Worm (Caenorhabditis elegans) whole organism, mixed stage, embryonic: Measurements from ENCODE around the gene M01H9.10.

ENCODE experiments used
- bed-3 ChIP-seq: fragments of 200-800 bp; sonication (Bioruptor generic); optimal IDR thresholded peaks from 3 replicates; lab custom pipeline; 2018; ENCODE audit warnings: mild to moderate bottlenecking, missing genetic modification characterization, moderate library complexity, missing compliant biosample characterization
- ces-1 ChIP-seq: fragments of 150-350 bp; optimal IDR thresholded peaks from 2 replicates; lab custom pipeline; 2014; ENCODE audit warnings: missing biosample characterization, missing genetic modification reagents, missing genetic modification characterization
- elt-1 ChIP-seq: sonication (generic microtip); optimal IDR thresholded peaks from 2 replicates; lab custom pipeline; 2017; ENCODE audit warnings: missing genetic modification characterization, mild to moderate bottlenecking, missing compliant biosample characterization, antibody characterized with exemption, moderate library complexity, borderline replicate concordance; ENCODE audit not compliant: insufficient read depth
- ham-2 ChIP-seq: fragments of 200-800 bp; sonication (Bioruptor generic); optimal IDR thresholded peaks from 2 replicates; lab custom pipeline; 2018; ENCODE audit warnings: mild to moderate bottlenecking, missing genetic modification characterization, missing compliant biosample characterization
- lin-13 ChIP-seq: fragments of 150-350 bp; optimal IDR thresholded peaks from 2 replicates; lab custom pipeline; 2014; ENCODE audit warnings: missing biosample characterization, missing genetic modification characterization
- lsy-2 ChIP-seq: fragments of 150-350 bp; optimal IDR thresholded peaks from 2 replicates; lab custom pipeline; 2014; ENCODE audit warnings: missing biosample characterization, missing genetic modification characterization
- mep-1 ChIP-seq: fragments of 150-350 bp; optimal IDR thresholded peaks from 2 replicates; lab custom pipeline; 2017; ENCODE audit warnings: missing biosample characterization, missing genetic modification reagents, missing genetic modification characterization, inconsistent platforms
- mls-2 ChIP-seq: sonication (generic microtip); optimal IDR thresholded peaks from 2 replicates; lab custom pipeline; 2016; ENCODE audit warnings: mild to moderate bottlenecking, missing genetic modification characterization, moderate library complexity, missing compliant biosample characterization
- nhr-12 ChIP-seq: fragments of 150-350 bp; optimal IDR thresholded peaks from 2 replicates; lab custom pipeline; 2014; ENCODE audit warnings: missing biosample characterization, missing genetic modification characterization
- nhr-237 ChIP-seq: fragments of 150-350 bp; optimal IDR thresholded peaks from 2 replicates; lab custom pipeline; 2014; ENCODE audit warnings: missing biosample characterization, missing genetic modification characterization
- pha-4 ChIP-seq: fragments of 150-350 bp; optimal IDR thresholded peaks from 2 replicates; lab custom pipeline; 2018; ENCODE audit warnings: missing biosample characterization, missing genetic modification reagents, missing genetic modification characterization
- snpc-4 ChIP-seq: fragments of 150-350 bp; optimal IDR thresholded peaks from 2 replicates; lab custom pipeline; 2014; ENCODE audit warnings: missing biosample characterization, missing genetic modification characterization
- unc-39 ChIP-seq: fragments of 150-350 bp; optimal IDR thresholded peaks from 2 replicates; lab custom pipeline; 2014; ENCODE audit warnings: missing biosample characterization, missing genetic modification characterization
- unc-62 ChIP-seq: fragments of 150-350 bp; optimal IDR thresholded peaks from 2 replicates; lab custom pipeline; 2014; ENCODE audit warnings: missing biosample characterization, missing genetic modification reagents, missing genetic modification characterization

DNA sequence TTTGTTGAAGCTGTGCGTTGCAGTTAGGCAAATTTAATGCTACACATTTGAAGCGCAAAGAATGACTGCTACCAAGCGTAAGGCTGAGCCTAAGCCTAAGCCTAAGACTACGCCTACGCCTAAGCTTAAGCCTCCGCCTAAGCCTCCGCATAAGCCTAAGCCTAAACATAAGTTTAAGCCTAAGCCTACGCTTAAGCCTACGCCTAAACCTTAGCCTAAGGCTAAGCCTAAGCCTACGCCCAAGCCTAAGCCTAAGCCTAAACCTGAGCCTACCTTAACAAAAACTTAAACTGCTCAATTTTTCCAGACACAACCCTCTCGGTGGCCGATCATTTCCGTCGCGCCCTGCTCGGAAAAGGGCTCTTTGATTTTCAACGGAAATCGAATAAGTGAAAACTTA lies 20.6 kb downstream of the M01H9.10 start:
- TF ChIP-seq snpc-4 (tag; lab: Kevin White, UChicago) (no peak), elt-1 (tag; lab: Kevin White, UChicago) (no peak), bed-3 (GFP tag; lab: Kevin White, UChicago) (no peak), nhr-237 (no peak), ham-2 (GFP tag; lab: Kevin White, UChicago) (no peak), mep-1 (tag; lab: Kevin White, UChicago) (no peak), lsy-2 (tag; lab: Kevin White, UChicago) (no peak), nhr-12 (tag; lab: Kevin White, UChicago) (no peak), lin-13 (tag; lab: Kevin White, UChicago) (no peak), pha-4 (tag; lab: Kevin White, UChicago) (no peak), mls-2 (tag; lab: Kevin White, UChicago) (no peak), unc-39 (tag; lab: Kevin White, UChicago) (no peak), ces-1 (no peak), unc-62 (no peak)
